Fruit fly (Drosophila melanogaster): Measurements from ENCODE around the gene Kots.

The Kots gene

DNA sequence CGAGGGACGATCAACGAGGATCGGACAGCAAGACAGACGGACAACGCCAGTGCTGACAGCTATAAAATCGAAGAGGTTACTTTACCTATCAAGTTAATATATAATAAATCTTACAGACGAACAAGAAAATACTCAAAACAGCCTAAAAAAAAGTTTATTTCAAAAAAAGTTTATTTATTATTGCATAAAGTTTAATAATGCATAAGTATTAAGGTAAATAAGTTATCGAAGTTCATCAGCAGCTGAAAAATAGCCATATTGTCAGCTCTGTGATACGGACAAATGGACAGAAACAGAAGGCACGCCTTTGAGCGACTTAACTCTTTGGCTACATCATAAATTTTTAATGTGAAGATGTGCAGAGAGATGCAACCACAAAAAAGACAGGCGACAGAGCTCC is 47.7 kb upstream of the Kots start:
- TF ChIP-seq CG18262 (tag; optimal IDR thresholded peaks at IDR 0.05) (peak; percentile 17), CG14710 (tag; optimal IDR thresholded peaks at IDR 0.05) (no peak), CG3726 (GFP tag; IDR thresholded peaks at IDR 0.05) (no peak), phol (tag; optimal IDR thresholded peaks at IDR 0.05) (peak; percentile 8), row (GFP tag; IDR thresholded peaks at IDR 0.05) (peak; percentile 52), CG11504 (tag; optimal IDR thresholded peaks at IDR 0.05) (peak; percentile 15), CG2875 (GFP tag; optimal IDR thresholded peaks at IDR 0.05) (no peak), fd96Cb (tag; optimal IDR thresholded peaks at IDR 0.05) (no peak), Sry-β (GFP tag; optimal IDR thresholded peaks at IDR 0.05) (peak; percentile 91), Ssrp (tag; optimal IDR thresholded peaks at IDR 0.05) (peak; percentile 2), CG6765 (GFP tag; optimal IDR thresholded peaks at IDR 0.05) (no peak), sens (GFP tag) (peak; percentile 87), CG32767 (GFP tag; IDR thresholded peaks at IDR 0.05) (0 out of 2 replicates have a peak, but pooled peaks have one; percentile 10), dmrt11E (tag; optimal IDR thresholded peaks at IDR 0.05) (peak; percentile 2), exex (tag; optimal IDR thresholded peaks at IDR 0.05) (no peak), ase (GFP tag; IDR thresholded peaks at IDR 0.05) (no peak), pho (GFP tag; optimal IDR thresholded peaks at IDR 0.05) (no peak)

- TF ChIP-seq abd-A (tag; optimal IDR thresholded peaks at IDR 0.05), result peak; percentile 18
- TF ChIP-seq Awh (GFP tag; IDR thresholded peaks at IDR 0.05), result peak; percentile 26; the same call in 1 of the 2 replicates
- TF ChIP-seq grn (GFP tag; optimal IDR thresholded peaks at IDR 0.05), result peak; percentile 61
- no peak for TF ChIP-seq CG7357 (GFP tag; IDR thresholded peaks at IDR 0.05)
- peak; percentile 59 for TF ChIP-seq kni (GFP tag; optimal IDR thresholded peaks at IDR 0.05)
- TF ChIP-seq Stat92E (GFP tag; optimal IDR thresholded peaks at IDR 0.05), result peak in 1 of 3 experiments; percentile 28
- TF ChIP-seq Med (GFP tag), result peak; percentile 71
- no peak for TF ChIP-seq ara (GFP tag; IDR thresholded peaks at IDR 0.05)
Observed at dm6 chr3R:14011175-14011574, 47.2 kb upstream of the Kots start.

DNA sequence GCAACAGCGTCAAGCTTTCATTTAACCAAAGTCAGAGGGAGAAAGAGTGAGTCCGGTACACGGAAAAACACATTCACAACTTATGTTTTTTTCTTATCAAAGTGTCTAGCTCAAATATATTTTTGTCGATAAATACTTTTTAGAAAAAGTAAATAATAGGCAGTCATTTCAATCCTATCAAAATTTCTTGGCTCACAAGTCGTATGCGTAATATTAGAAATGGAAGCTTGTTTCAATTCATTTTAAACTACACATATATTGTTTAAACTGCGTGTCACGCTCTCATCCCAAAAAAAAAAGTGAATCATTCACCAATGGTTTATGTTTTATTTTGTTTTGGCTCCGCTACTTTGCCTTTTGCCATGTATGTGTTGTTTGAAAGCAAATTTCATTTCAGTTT is 45.7 kb upstream of the Kots start:
- TF ChIP-seq pum (GFP tag; optimal IDR thresholded peaks at IDR 0.05) (no peak), Gug (GFP tag; IDR thresholded peaks at IDR 0.05) (no peak), sima (GFP tag; optimal IDR thresholded peaks at IDR 0.05) (no peak), fru (optimal IDR thresholded peaks at IDR 0.05) (no peak), sens (GFP tag) (peak; percentile 39), org-1 (GFP tag; optimal IDR thresholded peaks at IDR 0.05) (no peak), p53 (GFP tag; optimal IDR thresholded peaks at IDR 0.05) (no peak), fd96Cb (tag; optimal IDR thresholded peaks at IDR 0.05) (no peak), Stat92E (GFP tag; optimal IDR thresholded peaks at IDR 0.05) (no peak), Eip74EF (GFP tag; optimal IDR thresholded peaks at IDR 0.05) (no peak), sens-2 (GFP tag; IDR thresholded peaks at IDR 0.05) (no peak), CG32772 (GFP tag; IDR thresholded peaks at IDR 0.05) (no peak), hth (optimal IDR thresholded peaks at IDR 0.05) (no peak), yki (optimal IDR thresholded peaks at IDR 0.05) (no peak), CG1792 (GFP tag; optimal IDR thresholded peaks at IDR 0.05) (no peak), Asciz (GFP tag; optimal IDR thresholded peaks at IDR 0.05) (no peak), slou (GFP tag; optimal IDR thresholded peaks at IDR 0.05) (no peak), CG11093 (GFP tag; IDR thresholded peaks at IDR 0.05) (no peak), CG6683 (GFP tag; optimal IDR thresholded peaks at IDR 0.05) (no peak), ac (GFP tag; optimal IDR thresholded peaks at IDR 0.05) (no peak), sim (GFP tag; IDR thresholded peaks at IDR 0.05) (no peak), CG9609 (GFP tag; optimal IDR thresholded peaks at IDR 0.05) (no peak), CG3838 (GFP tag; optimal IDR thresholded peaks at IDR 0.05) (no peak), Tbp (GFP tag; optimal IDR thresholded peaks at IDR 0.05) (no peak), Hey (tag; optimal IDR thresholded peaks at IDR 0.05) (no peak), gsb-n (tag; optimal IDR thresholded peaks at IDR 0.05) (no peak), CG18764 (GFP tag; optimal IDR thresholded peaks at IDR 0.05) (no peak), hkb (optimal IDR thresholded peaks at IDR 0.05) (no peak), hkb (GFP tag; IDR thresholded peaks at IDR 0.05) (no peak), CG11504 (tag; optimal IDR thresholded peaks at IDR 0.05) (peak; percentile 16)
